Worm (Caenorhabditis elegans) whole organism, L4/young adult: ENCODE results near the gene F07F6.2.

ENCODE experiments used
- dao-5 ChIP-seq: sonication (generic microtip); optimal IDR thresholded peaks from 2 replicates; lab custom pipeline; 2016; ENCODE audit warnings: missing genotype, missing genetic modification characterization, moderate library complexity, missing compliant biosample characterization
- him-1 ChIP-seq: sonication (generic microtip); optimal IDR thresholded peaks from 2 replicates; lab custom pipeline; 2016; ENCODE audit warnings: missing genotype, missing genetic modification reagents, missing genetic modification characterization, missing compliant biosample characterization

ce11 chrII:5465729-5466408 lies 35.9 kb downstream of the F07F6.2 start, which contains the start of gene clr-1:
- TF ChIP-seq him-1 (tag; lab: Kevin White, UChicago) (no peak), dao-5 (no peak)
